Fruit fly (Drosophila melanogaster) whole organism, embryonic: ENCODE measurements around the gene Dcps.
A peak's percentile ranks its signal among the peaks of the same experiment; 100 is the strongest.

ENCODE experiments used
- Antp ChIP-seq: fragments of 200-800 bp; sonication (Bioruptor generic); optimal IDR thresholded peaks from 3 replicates; lab custom pipeline; 2016; ENCODE audit warnings: missing biosample characterization, missing genetic modification characterization
- Atf6 ChIP-seq: fragments of 200-800 bp; sonication (Bioruptor generic); IDR thresholded peaks from 2 replicates; pipeline ENCODE4 v1.3.6; 2022; ENCODE audit warnings: missing biosample characterization, missing genetic modification characterization
- B-H2 ChIP-seq: fragments of 200-800 bp; sonication (Bioruptor generic); optimal IDR thresholded peaks from 2 replicates; lab custom pipeline; 2018; ENCODE audit warnings: missing biosample characterization, mild to moderate bottlenecking, missing genetic modification characterization
- Blimp-1 ChIP-seq: fragments of 200-800 bp; sonication (Bioruptor generic); optimal IDR thresholded peaks from 3 replicates; lab custom pipeline; 2018; ENCODE audit warnings: missing biosample characterization, missing genetic modification characterization, mild to moderate bottlenecking, moderate library complexity, missing genetic modification reagents
- CG10543 ChIP-seq: fragments of 200-800 bp; sonication (Bioruptor generic); optimal IDR thresholded peaks from 3 replicates; lab custom pipeline; 2017; ENCODE audit warnings: missing biosample characterization, mild to moderate bottlenecking, missing genetic modification characterization, moderate library complexity
- CG11560 ChIP-seq: fragments of 200-800 bp; sonication (Bioruptor generic); IDR thresholded peaks from 3 replicates; pipeline ENCODE4 v1.3.6; 2022; ENCODE audit warnings: missing biosample characterization, missing genetic modification characterization
- CG12104 ChIP-seq: fragments of 200-800 bp; sonication (Bioruptor generic); optimal IDR thresholded peaks from 3 replicates; lab custom pipeline; 2016; ENCODE audit warnings: missing biosample characterization, missing genetic modification characterization
- CG12299 ChIP-seq: fragments of 200-800 bp; sonication (Bioruptor generic); optimal IDR thresholded peaks from 2 replicates; lab custom pipeline; 2018; ENCODE audit warnings: missing biosample characterization, mild to moderate bottlenecking, missing genetic modification characterization
- CG14965 ChIP-seq: fragments of 200-800 bp; sonication (Bioruptor generic); optimal IDR thresholded peaks from 2 replicates; lab custom pipeline; 2016; ENCODE audit warnings: missing biosample characterization, missing genetic modification characterization, borderline replicate concordance
- CG17612 ChIP-seq: fragments of 200-800 bp; sonication (Bioruptor generic); IDR thresholded peaks from 2 replicates; pipeline ENCODE4 v1.3.6; 2022; ENCODE audit warnings: missing biosample characterization, missing genetic modification characterization
- CG3163 ChIP-seq: fragments of 200-800 bp; sonication (Bioruptor generic); optimal IDR thresholded peaks from 3 replicates; lab custom pipeline; 2016; ENCODE audit warnings: missing biosample characterization, missing genetic modification characterization
- CG32532 ChIP-seq: fragments of 200-800 bp; sonication (Bioruptor generic); IDR thresholded peaks from 2 replicates; pipeline ENCODE4 v1.3.6; 2022; ENCODE audit warnings: missing biosample characterization, missing genetic modification characterization
- CG3407 ChIP-seq: fragments of 200-800 bp; sonication (Bioruptor generic); optimal IDR thresholded peaks from 2 replicates; lab custom pipeline; 2018; ENCODE audit warnings: missing biosample characterization, mild to moderate bottlenecking, missing genetic modification characterization
- CG3847 ChIP-seq: fragments of 200-800 bp; sonication (Bioruptor generic); IDR thresholded peaks from 2 replicates; pipeline ENCODE4 v1.3.6; 2022; ENCODE audit warnings: missing biosample characterization, missing genetic modification characterization
- CG4360 ChIP-seq: fragments of 200-800 bp; sonication (Bioruptor generic); IDR thresholded peaks from 2 replicates; pipeline ENCODE4 v1.3.6; 2022; ENCODE audit warnings: missing biosample characterization, missing genetic modification characterization
- CG6765 ChIP-seq: fragments of 200-800 bp; sonication (Bioruptor generic); optimal IDR thresholded peaks from 3 replicates; lab custom pipeline; 2017; ENCODE audit warnings: missing biosample characterization, mild to moderate bottlenecking, missing genetic modification characterization
- CG6791 ChIP-seq: fragments of 200-800 bp; sonication (Bioruptor generic); IDR thresholded peaks from 3 replicates; pipeline ENCODE4 v1.3.6; 2022; ENCODE audit warnings: missing biosample characterization, missing genetic modification characterization; ENCODE audit not compliant: partially characterized antibody
- CG7271 ChIP-seq: fragments of 200-800 bp; sonication (Bioruptor generic); optimal IDR thresholded peaks from 2 replicates; lab custom pipeline; 2018; ENCODE audit warnings: missing biosample characterization, mild to moderate bottlenecking, missing genetic modification characterization, moderate library complexity
- CG8089 ChIP-seq: fragments of 200-800 bp; sonication (Bioruptor generic); optimal IDR thresholded peaks from 3 replicates; lab custom pipeline; 2016; ENCODE audit warnings: missing biosample characterization, missing genetic modification characterization
- CG8765 ChIP-seq: fragments of 200-800 bp; sonication (Bioruptor generic); IDR thresholded peaks from 2 replicates; pipeline ENCODE4 v1.3.6; 2022; ENCODE audit warnings: missing biosample characterization, missing genetic modification characterization
- CTCF ChIP-seq: fragments of 200-800 bp; sonication (Bioruptor generic); optimal IDR thresholded peaks from 2 replicates; lab custom pipeline; 2017; ENCODE audit warnings: missing biosample characterization, mild to moderate bottlenecking, missing genetic modification characterization, moderate library complexity
- CoRest ChIP-seq: fragments of 200-800 bp; sonication (Bioruptor generic); optimal IDR thresholded peaks from 3 replicates; lab custom pipeline; 2018; ENCODE audit warnings: missing biosample characterization, mild to moderate bottlenecking, missing genetic modification characterization, moderate library complexity
- HLHmδ ChIP-seq: fragments of 200-800 bp; sonication (Bioruptor generic); optimal IDR thresholded peaks from 2 replicates; lab custom pipeline; 2018; ENCODE audit warnings: missing biosample characterization, mild to moderate bottlenecking, missing genetic modification characterization, moderate library complexity
- Hey ChIP-seq: fragments of 200-800 bp; sonication (Bioruptor generic); optimal IDR thresholded peaks from 3 replicates; lab custom pipeline; 2018; ENCODE audit warnings: missing biosample characterization, mild to moderate bottlenecking, missing genetic modification characterization
- Hr78 ChIP-seq, 2 experiments: fragments of 200-800 bp in 1 of 2; fragments of >200 bp in 1 of 2; sonication (Bioruptor generic) in 1 of 2; optimal IDR thresholded peaks; 2 replicates each; lab custom pipeline; 2017 to 2019; ENCODE audit warnings: missing biosample characterization in 2 of 2, missing genetic modification characterization in 2 of 2, mild to moderate bottlenecking in 1 of 2, moderate library complexity in 1 of 2
- MESR4 ChIP-seq: fragments of 200-800 bp; sonication (Bioruptor generic); optimal IDR thresholded peaks from 2 replicates; lab custom pipeline; 2018; ENCODE audit warnings: missing biosample characterization, mild to moderate bottlenecking, missing genetic modification characterization, moderate library complexity
- Med ChIP-seq: fragments of 200-800 bp; sonication (Bioruptor generic); peaks from one replicate; lab custom pipeline; 2016; ENCODE audit warnings: missing biosample characterization, missing genetic modification characterization, mild to moderate bottlenecking, inconsistent platforms, moderate library complexity
- Meics ChIP-seq: fragments of 200-800 bp; sonication (Bioruptor generic); optimal IDR thresholded peaks from 2 replicates; lab custom pipeline; 2017; ENCODE audit warnings: missing biosample characterization, mild to moderate bottlenecking, missing genetic modification characterization
- Mes4 ChIP-seq: fragments of 200-800 bp; sonication (Bioruptor generic); optimal IDR thresholded peaks from 2 replicates; lab custom pipeline; 2016; ENCODE audit warnings: missing biosample characterization, missing genetic modification characterization
- Nf-YA ChIP-seq: fragments of 200-800 bp; sonication (Bioruptor generic); IDR thresholded peaks from 2 replicates; pipeline ENCODE4 v1.3.6; 2022; ENCODE audit warnings: missing biosample characterization, missing genetic modification characterization
- Sox100B ChIP-seq: fragments of 200-800 bp; sonication (Bioruptor generic); optimal IDR thresholded peaks from 3 replicates; lab custom pipeline; 2018; ENCODE audit warnings: missing biosample characterization, mild to moderate bottlenecking, missing genetic modification characterization
- Xbp1 ChIP-seq: fragments of 200-800 bp; sonication (Bioruptor generic); optimal IDR thresholded peaks from 3 replicates; lab custom pipeline; 2016; ENCODE audit warnings: missing biosample characterization, mild to moderate bottlenecking, missing genetic modification characterization
- br ChIP-seq: fragments of >200 bp; optimal IDR thresholded peaks from 2 replicates; lab custom pipeline; 2017
- bsh ChIP-seq, 2 experiments: fragments of 200-800 bp; sonication (Bioruptor generic); optimal IDR thresholded peaks; 2 replicates each; lab custom pipeline; 2017 to 2018; ENCODE audit warnings: mild to moderate bottlenecking in 2 of 2, missing biosample characterization in 2 of 2, missing genetic modification characterization in 2 of 2, moderate library complexity in 1 of 2
- disco-r ChIP-seq: fragments of 200-800 bp; sonication (Bioruptor generic); optimal IDR thresholded peaks from 2 replicates; lab custom pipeline; 2016; ENCODE audit warnings: missing biosample characterization, missing genetic modification characterization
- fd102C ChIP-seq: fragments of 200-800 bp; sonication (Bioruptor generic); optimal IDR thresholded peaks from 2 replicates; lab custom pipeline; 2018; ENCODE audit warnings: missing biosample characterization, mild to moderate bottlenecking, missing genetic modification characterization, moderate library complexity
- fru ChIP-seq: fragments of >200 bp; optimal IDR thresholded peaks from 2 replicates; lab custom pipeline; 2017
- gsb-n ChIP-seq: fragments of 200-800 bp; sonication (Bioruptor generic); optimal IDR thresholded peaks from 3 replicates; lab custom pipeline; 2018; ENCODE audit warnings: missing biosample characterization, mild to moderate bottlenecking, missing genetic modification characterization
- mirr ChIP-seq: fragments of 200-800 bp; sonication (Bioruptor generic); optimal IDR thresholded peaks from 3 replicates; lab custom pipeline; 2018; ENCODE audit warnings: missing biosample characterization, mild to moderate bottlenecking, missing genetic modification characterization
- mld ChIP-seq: fragments of 200-800 bp; sonication (Bioruptor generic); IDR thresholded peaks from 3 replicates; pipeline ENCODE4 v1.3.6; 2022; ENCODE audit warnings: missing biosample characterization, missing genetic modification characterization; ENCODE audit not compliant: partially characterized antibody
- nerfin-1 ChIP-seq: fragments of 200-800 bp; sonication (Bioruptor generic); optimal IDR thresholded peaks from 3 replicates; lab custom pipeline; 2019; ENCODE audit warnings: missing biosample characterization, mild to moderate bottlenecking, missing genetic modification characterization, moderate library complexity
- otp ChIP-seq: fragments of 200-800 bp; sonication (Bioruptor generic); IDR thresholded peaks from 3 replicates; pipeline ENCODE4, ENCODE4 v1.3.6; 2022; ENCODE audit warnings: missing biosample characterization, missing genetic modification characterization
- peb ChIP-seq: fragments of 200-800 bp; sonication (Bioruptor generic); IDR thresholded peaks from 2 replicates; pipeline ENCODE4 v1.3.6; 2022; ENCODE audit warnings: missing biosample characterization, missing genetic modification characterization
- pum ChIP-seq: fragments of 200-800 bp; sonication (Bioruptor generic); optimal IDR thresholded peaks from 2 replicates; lab custom pipeline; 2016; ENCODE audit warnings: missing biosample characterization, missing genetic modification characterization
- run ChIP-seq: fragments of 200-800 bp; sonication (Bioruptor generic); optimal IDR thresholded peaks from 3 replicates; lab custom pipeline; 2018; ENCODE audit warnings: missing biosample characterization, mild to moderate bottlenecking, missing genetic modification characterization
- sens ChIP-seq: fragments of 200-800 bp; sonication (Bioruptor generic); peaks from one replicate; lab custom pipeline; 2016; ENCODE audit warnings: missing biosample characterization, missing genetic modification characterization
- tio ChIP-seq: fragments of 200-800 bp; sonication (Bioruptor generic); optimal IDR thresholded peaks from 2 replicates; lab custom pipeline; 2017; ENCODE audit warnings: missing biosample characterization, missing genetic modification characterization, inconsistent platforms
- tll ChIP-seq, 2 experiments: fragments of 200-800 bp in 1 of 2; fragments of >200 bp in 1 of 2; sonication (Bioruptor generic) in 1 of 2; optimal IDR thresholded peaks; 2 replicates each; lab custom pipeline; 2017 to 2019; ENCODE audit warnings: missing biosample characterization in 2 of 2, missing genetic modification characterization in 2 of 2, mild to moderate bottlenecking in 1 of 2, moderate library complexity in 1 of 2
- vvl ChIP-seq: fragments of 200-800 bp; sonication (Bioruptor generic); IDR thresholded peaks from 2 replicates; pipeline ENCODE4 v1.3.6; 2022; ENCODE audit warnings: missing biosample characterization, missing genetic modification characterization
- yki ChIP-seq: fragments of >200 bp; optimal IDR thresholded peaks from 3 replicates; lab custom pipeline; 2018

Gene Dcps

dm6 chr3R:5778731-5779593 is 24.4 kb upstream of the Dcps start, which contains the start of gene jagn (continued):
- TF ChIP-seq CG10543 (GFP tag; lab: Kevin White, UChicago) (no peak), CG3847 (GFP tag; lab: Robert Waterston, UW) (peak; percentile 83), bsh (GFP tag; optimal IDR thresholded peaks at IDR 0.05; lab: Kevin White, UChicago) (peak in 1 of 2 experiments; percentile 37), CG11560 (tag; lab: Robert Waterston, UW) (0 out of 3 replicates have a peak, but pooled peaks have one; percentile 38), CG3407 (GFP tag; lab: Kevin White, UChicago) (no peak), CG7271 (tag; lab: Kevin White, UChicago) (peak; percentile 79), run (tag; lab: Kevin White, UChicago) (no peak), Hey (tag; lab: Kevin White, UChicago) (no peak), Meics (GFP tag; lab: Kevin White, UChicago) (peak; percentile 52), peb (GFP tag; lab: Robert Waterston, UW) (no peak), otp (peak; percentile 68; the same call in 2 of the 3 replicates), tll (GFP tag; optimal IDR thresholded peaks at IDR 0.05; lab: Kevin White, UChicago) (no peak), br (no peak), fru (lab: Kevin White, UChicago) (no peak), Hr78 (GFP tag; optimal IDR thresholded peaks at IDR 0.05; lab: Kevin White, UChicago) (no peak), nerfin-1 (tag; lab: Kevin White, UChicago) (peak; percentile 54), CG6765 (GFP tag; lab: Kevin White, UChicago) (no peak), mld (peak; percentile 99), disco-r (no peak), CG12104 (GFP tag; lab: Kevin White, UChicago) (peak; percentile 59), Med (GFP tag; lab: Kevin White, UChicago) (peak; percentile 97), CG8089 (GFP tag; lab: Kevin White, UChicago) (peak; percentile 46), Atf6 (peak; percentile 47; the same call in 1 of the 2 replicates), CG3163 (GFP tag; lab: Kevin White, UChicago) (peak; percentile 42), CG8765 (GFP tag; lab: Robert Waterston, UW) (peak; percentile 57; the same call in 1 of the 2 replicates), tio (GFP tag; lab: Kevin White, UChicago) (no peak), CG6791 (peak; percentile 100), fd102C (GFP tag; lab: Kevin White, UChicago) (no peak), CG32532 (GFP tag; lab: Robert Waterston, UW) (peak; percentile 75), CG4360 (no peak), pum (peak; percentile 48), CTCF (GFP tag; lab: Kevin White, UChicago) (peak; percentile 82), gsb-n (peak; percentile 48), sens (GFP tag; lab: Kevin White, UChicago) (peak; percentile 90), MESR4 (GFP tag; lab: Kevin White, UChicago) (peak; percentile 93), Antp (peak; percentile 66), B-H2 (peak; percentile 68), yki (lab: Kevin White, UChicago) (no peak), vvl (GFP tag; lab: Robert Waterston, UW) (peak; percentile 74), Xbp1 (GFP tag; lab: Kevin White, UChicago) (peak; percentile 78), HLHmδ (GFP tag; lab: Kevin White, UChicago) (no peak), Nf-YA (GFP tag; lab: Robert Waterston, UW) (0 out of 2 replicates have a peak, but pooled peaks have one; percentile 29), Blimp-1 (GFP tag; lab: Kevin White, UChicago) (peak; percentile 61), CoRest (tag; lab: Kevin White, UChicago) (peak; percentile 82), CG14965 (no peak), CG12299 (tag; lab: Kevin White, UChicago) (no peak), Sox100B (GFP tag; lab: Kevin White, UChicago) (no peak), Mes4 (GFP tag; lab: Kevin White, UChicago) (peak; percentile 56), mirr (GFP tag; lab: Kevin White, UChicago) (no peak), CG17612 (no peak)
